Fruit fly (Drosophila melanogaster) whole organism, embryonic: Measurements from ENCODE around the gene lectin-29Ca.

Experiments used
- CG11723 ChIP-seq: fragments of 200-800 bp; sonication (Bioruptor generic); optimal IDR thresholded peaks from 2 replicates; lab custom pipeline; 2017; ENCODE audit warnings: missing biosample characterization, mild to moderate bottlenecking, missing genetic modification characterization
- CG12236 ChIP-seq: fragments of 200-800 bp; sonication (Bioruptor generic); optimal IDR thresholded peaks from 2 replicates; lab custom pipeline; 2016; ENCODE audit warnings: missing biosample characterization, missing genetic modification characterization
- CG12299 ChIP-seq: fragments of 200-800 bp; sonication (Bioruptor generic); optimal IDR thresholded peaks from 2 replicates; lab custom pipeline; 2018; ENCODE audit warnings: missing biosample characterization, mild to moderate bottlenecking, missing genetic modification characterization
- CG13123 ChIP-seq: fragments of 200-800 bp; sonication (Bioruptor generic); optimal IDR thresholded peaks from 2 replicates; lab custom pipeline; 2016; ENCODE audit warnings: missing biosample characterization, missing genetic modification characterization
- CG13424 ChIP-seq: fragments of 200-800 bp; sonication (Bioruptor generic); optimal IDR thresholded peaks from 2 replicates; lab custom pipeline; 2019; ENCODE audit warnings: missing biosample characterization, mild to moderate bottlenecking, missing genetic modification characterization, moderate library complexity
- CG13775 ChIP-seq: fragments of 200-800 bp; sonication (Bioruptor generic); optimal IDR thresholded peaks from 3 replicates; lab custom pipeline; 2017; ENCODE audit warnings: missing biosample characterization, mild to moderate bottlenecking, missing genetic modification characterization
- CG14050 ChIP-seq: fragments of 200-800 bp; sonication (Bioruptor generic); IDR thresholded peaks from 3 replicates; pipeline ENCODE4 v1.3.6; 2022; ENCODE audit warnings: missing biosample characterization, missing genetic modification characterization
- CG14860 ChIP-seq: fragments of 200-800 bp; sonication (Bioruptor generic); IDR thresholded peaks from 3 replicates; pipeline ENCODE4 v1.3.6; 2022; ENCODE audit warnings: missing biosample characterization, missing genetic modification characterization; ENCODE audit not compliant: partially characterized antibody
- CG15073 ChIP-seq: fragments of 200-800 bp; sonication (Bioruptor generic); optimal IDR thresholded peaks from 2 replicates; lab custom pipeline; 2016; ENCODE audit warnings: missing biosample characterization, missing genetic modification characterization
- CG15514 ChIP-seq: fragments of 200-800 bp; sonication (Bioruptor generic); optimal IDR thresholded peaks from 3 replicates; lab custom pipeline; 2017; ENCODE audit warnings: missing biosample characterization, missing genetic modification characterization, mild to moderate bottlenecking, moderate library complexity, missing genetic modification reagents
- CG15696 ChIP-seq: fragments of 200-800 bp; sonication (Bioruptor generic); optimal IDR thresholded peaks from 2 replicates; lab custom pipeline; 2019; ENCODE audit warnings: missing biosample characterization, mild to moderate bottlenecking, missing genetic modification characterization, moderate library complexity
- CG17328 ChIP-seq: fragments of 200-800 bp; sonication (Bioruptor generic); IDR thresholded peaks from 2 replicates; pipeline ENCODE4 v1.3.6; 2022; ENCODE audit warnings: missing biosample characterization, missing genetic modification characterization
- CG17359 ChIP-seq: fragments of 200-800 bp; sonication (Bioruptor generic); optimal IDR thresholded peaks from 3 replicates; lab custom pipeline; 2018; ENCODE audit warnings: missing biosample characterization, mild to moderate bottlenecking, missing genetic modification characterization, moderate library complexity
- CG18262 ChIP-seq: fragments of 200-800 bp; optimal IDR thresholded peaks from 3 replicates; lab custom pipeline; 2019; ENCODE audit warnings: missing biosample characterization, mild to moderate bottlenecking, missing genetic modification characterization, moderate library complexity
- CG2678 ChIP-seq: fragments of 200-800 bp; sonication (Bioruptor generic); optimal IDR thresholded peaks from 3 replicates; lab custom pipeline; 2019; ENCODE audit warnings: missing biosample characterization, mild to moderate bottlenecking, missing genetic modification characterization, moderate library complexity
- CG30431 ChIP-seq: fragments of 200-800 bp; sonication (Bioruptor generic); optimal IDR thresholded peaks from 2 replicates; lab custom pipeline; 2017; ENCODE audit warnings: missing biosample characterization, missing genetic modification characterization
- CG31388 ChIP-seq: fragments of 200-800 bp; sonication (Bioruptor generic); optimal IDR thresholded peaks from 2 replicates; lab custom pipeline; 2016; ENCODE audit warnings: missing biosample characterization, missing genetic modification characterization
- CG31441 ChIP-seq: fragments of 200-800 bp; sonication (Bioruptor generic); IDR thresholded peaks from 2 replicates; pipeline ENCODE4 v1.3.6; 2022; ENCODE audit warnings: missing biosample characterization, missing genetic modification characterization
- CG32532 ChIP-seq: fragments of 200-800 bp; sonication (Bioruptor generic); IDR thresholded peaks from 2 replicates; pipeline ENCODE4 v1.3.6; 2022; ENCODE audit warnings: missing biosample characterization, missing genetic modification characterization
- CG32767 ChIP-seq: fragments of 200-800 bp; sonication (Bioruptor generic); IDR thresholded peaks from 2 replicates; pipeline ENCODE4 v1.3.6; 2022; ENCODE audit warnings: missing biosample characterization, missing genetic modification characterization
- CG34224 ChIP-seq: fragments of 200-800 bp; sonication (Bioruptor generic); IDR thresholded peaks from 3 replicates; pipeline ENCODE4 v1.3.6; 2022; ENCODE audit warnings: missing biosample characterization, missing genetic modification characterization; ENCODE audit not compliant: partially characterized antibody
- CG4360 ChIP-seq: fragments of 200-800 bp; sonication (Bioruptor generic); IDR thresholded peaks from 2 replicates; pipeline ENCODE4 v1.3.6; 2022; ENCODE audit warnings: missing biosample characterization, missing genetic modification characterization
- CG43689 ChIP-seq: fragments of 200-800 bp; sonication (Bioruptor generic); IDR thresholded peaks from 2 replicates; pipeline ENCODE4 v1.3.6; 2022; ENCODE audit warnings: missing biosample characterization, missing genetic modification characterization
- CG6272 ChIP-seq: fragments of 200-800 bp; sonication (Bioruptor generic); IDR thresholded peaks from 2 replicates; pipeline ENCODE4 v1.3.6; 2022; ENCODE audit warnings: missing biosample characterization, missing genetic modification characterization
- CG7786 ChIP-seq: fragments of 200-800 bp; sonication (Bioruptor generic); optimal IDR thresholded peaks from 2 replicates; lab custom pipeline; 2016; ENCODE audit warnings: missing biosample characterization, missing genetic modification characterization
- CG8359 ChIP-seq: fragments of 200-800 bp; sonication (Bioruptor generic); optimal IDR thresholded peaks from 2 replicates; lab custom pipeline; 2017; ENCODE audit warnings: missing biosample characterization, mild to moderate bottlenecking, missing genetic modification characterization, borderline replicate concordance
- CG8765 ChIP-seq: fragments of 200-800 bp; sonication (Bioruptor generic); IDR thresholded peaks from 2 replicates; pipeline ENCODE4 v1.3.6; 2022; ENCODE audit warnings: missing biosample characterization, missing genetic modification characterization
- Doc2 ChIP-seq: fragments of 200-800 bp; sonication (Bioruptor generic); IDR thresholded peaks from 2 replicates; pipeline ENCODE4 v1.3.6; 2022; ENCODE audit warnings: missing biosample characterization, missing genetic modification characterization
- Elba2 ChIP-seq: fragments of 200-800 bp; sonication (Bioruptor generic); optimal IDR thresholded peaks from 3 replicates; lab custom pipeline; 2016; ENCODE audit warnings: missing biosample characterization, missing genetic modification characterization
- Mad ChIP-seq: fragments of 200-800 bp; sonication (Bioruptor generic); optimal IDR thresholded peaks from 2 replicates; lab custom pipeline; 2016; ENCODE audit warnings: missing biosample characterization, missing genetic modification characterization
- TFAM ChIP-seq: fragments of 200-800 bp; sonication (Bioruptor generic); optimal IDR thresholded peaks from 2 replicates; lab custom pipeline; 2017; ENCODE audit warnings: missing biosample characterization, missing genetic modification characterization, inconsistent platforms
- chinmo ChIP-seq: fragments of 200-800 bp; sonication (Bioruptor generic); IDR thresholded peaks from 4 replicates; pipeline ENCODE4 v1.3.6; 2022; ENCODE audit warnings: missing biosample characterization, missing genetic modification characterization; ENCODE audit not compliant: partially characterized antibody
- ci ChIP-seq: fragments of 200-800 bp; sonication (Bioruptor generic); IDR thresholded peaks from 3 replicates; pipeline ENCODE4 v1.3.6; 2022; ENCODE audit warnings: missing biosample characterization, missing genetic modification characterization
- disco-r ChIP-seq: fragments of 200-800 bp; sonication (Bioruptor generic); optimal IDR thresholded peaks from 2 replicates; lab custom pipeline; 2016; ENCODE audit warnings: missing biosample characterization, missing genetic modification characterization
- dpn ChIP-seq, 2 experiments: fragments of 200-800 bp; sonication (Bioruptor generic); optimal IDR thresholded peaks; 3 replicates each; lab custom pipeline; 2016; ENCODE audit warnings: missing biosample characterization in 2 of 2, missing genetic modification characterization in 2 of 2
- en ChIP-seq: fragments of 200-800 bp; sonication (Bioruptor generic); optimal IDR thresholded peaks from 2 replicates; lab custom pipeline; 2016; ENCODE audit warnings: missing biosample characterization, missing genetic modification characterization
- eyg ChIP-seq: fragments of 200-800 bp; sonication (Bioruptor generic); optimal IDR thresholded peaks from 3 replicates; lab custom pipeline; 2016; ENCODE audit warnings: missing biosample characterization, missing genetic modification characterization
- fru ChIP-seq: fragments of >200 bp; optimal IDR thresholded peaks from 2 replicates; lab custom pipeline; 2017
- gt ChIP-seq: fragments of 200-800 bp; sonication (Bioruptor generic); IDR thresholded peaks from 2 replicates; pipeline ENCODE4 v1.3.6; 2022; ENCODE audit warnings: missing biosample characterization, missing genetic modification characterization
- hth ChIP-seq: fragments of >200 bp; optimal IDR thresholded peaks from 2 replicates; lab custom pipeline; 2017; ENCODE audit warnings: inconsistent platforms
- kay ChIP-seq: fragments of 200-800 bp; sonication (Bioruptor generic); optimal IDR thresholded peaks from 2 replicates; lab custom pipeline; 2016; ENCODE audit warnings: missing biosample characterization, missing genetic modification characterization
- nau ChIP-seq: fragments of 200-800 bp; sonication (Bioruptor generic); optimal IDR thresholded peaks from 3 replicates; lab custom pipeline; 2017; ENCODE audit warnings: missing biosample characterization, mild to moderate bottlenecking, missing genetic modification characterization, missing genetic modification reagents
- pita ChIP-seq: fragments of 200-800 bp; sonication (Bioruptor generic); optimal IDR thresholded peaks from 2 replicates; lab custom pipeline; 2017; ENCODE audit warnings: missing biosample characterization, mild to moderate bottlenecking, missing genetic modification characterization
- shn ChIP-seq: fragments of 200-800 bp; sonication (Bioruptor generic); optimal IDR thresholded peaks from 3 replicates; lab custom pipeline; 2016; ENCODE audit warnings: missing biosample characterization, missing genetic modification characterization
- slou ChIP-seq: fragments of 200-800 bp; sonication (Bioruptor generic); optimal IDR thresholded peaks from 3 replicates; lab custom pipeline; 2016; ENCODE audit warnings: missing biosample characterization, missing genetic modification characterization
- so ChIP-seq: fragments of 200-800 bp; sonication (Bioruptor generic); IDR thresholded peaks from 3 replicates; pipeline ENCODE4 v1.3.6; 2022; ENCODE audit warnings: missing biosample characterization, missing genetic modification characterization
- tap ChIP-seq: fragments of 200-800 bp; optimal IDR thresholded peaks from 3 replicates; lab custom pipeline; 2019; ENCODE audit warnings: missing biosample characterization, mild to moderate bottlenecking, missing genetic modification characterization, moderate library complexity
- usp ChIP-seq: fragments of >200 bp; optimal IDR thresholded peaks from 2 replicates; lab custom pipeline; 2017; ENCODE audit warnings: missing biosample characterization, missing genetic modification characterization
- zen2 ChIP-seq: fragments of 200-800 bp; sonication (Bioruptor generic); IDR thresholded peaks from 3 replicates; pipeline ENCODE4 v1.3.6; 2022; ENCODE audit warnings: missing biosample characterization, missing genetic modification characterization; ENCODE audit not compliant: partially characterized antibody
- zfh1 ChIP-seq: fragments of 200-800 bp; sonication (Bioruptor generic); IDR thresholded peaks from 3 replicates; pipeline ENCODE4 v1.3.6; 2022; ENCODE audit warnings: missing biosample characterization, missing genetic modification characterization

lectin-29Ca gene

dm6 chr2L:8403286-8404270 is 9.5 kb upstream of the lectin-29Ca start, which contains the start of gene emb (continued):
- TF ChIP-seq CG15073 (GFP tag; lab: Kevin White, UChicago) (no peak), CG13123 (GFP tag; lab: Kevin White, UChicago) (no peak), Doc2 (no peak), CG12299 (tag; lab: Kevin White, UChicago) (no peak), nau (GFP tag; lab: Kevin White, UChicago) (no peak), CG2678 (tag; lab: Kevin White, UChicago) (no peak), so (GFP tag; lab: Robert Waterston, UW) (no peak), CG6272 (GFP tag; lab: Robert Waterston, UW) (no peak), fru (lab: Kevin White, UChicago) (no peak), CG4360 (GFP tag; lab: Robert Waterston, UW) (no peak), dpn (GFP tag; optimal IDR thresholded peaks at IDR 0.05; lab: Kevin White, UChicago) (peak; percentile 36 to 50), CG32532 (peak; percentile 39; the same call in 1 of the 2 replicates), shn (GFP tag; lab: Kevin White, UChicago) (peak; percentile 46), CG13775 (GFP tag; lab: Kevin White, UChicago) (peak; percentile 55), kay (GFP tag; lab: Kevin White, UChicago) (no peak), CG14860 (GFP tag; lab: Robert Waterston, UW) (peak; percentile 99), zfh1 (GFP tag; lab: Robert Waterston, UW) (peak; percentile 36; the same call in 1 of the 3 replicates), Mad (peak; percentile 65), CG43689 (no peak), CG17328 (GFP tag; lab: Robert Waterston, UW) (0 out of 2 replicates have a peak, but pooled peaks have one; percentile 24), CG7786 (peak; percentile 50), usp (GFP tag; lab: Kevin White, UChicago) (no peak), eyg (GFP tag; lab: Kevin White, UChicago) (peak; percentile 29), CG13424 (tag; lab: Kevin White, UChicago) (peak; percentile 26), CG15696 (tag; lab: Kevin White, UChicago) (no peak), CG17359 (tag; lab: Kevin White, UChicago) (peak; percentile 19), CG15514 (GFP tag; lab: Kevin White, UChicago) (peak; percentile 91), CG8765 (GFP tag; lab: Robert Waterston, UW) (no peak), CG12236 (GFP tag; lab: Kevin White, UChicago) (peak; percentile 38), TFAM (GFP tag; lab: Kevin White, UChicago) (no peak), CG31441 (GFP tag; lab: Robert Waterston, UW) (no peak), CG11723 (GFP tag; lab: Kevin White, UChicago) (no peak), pita (GFP tag; lab: Kevin White, UChicago) (no peak), slou (GFP tag; lab: Kevin White, UChicago) (peak; percentile 2), CG31388 (GFP tag; lab: Kevin White, UChicago) (no peak), zen2 (GFP tag; lab: Robert Waterston, UW) (peak; percentile 93), ci (GFP tag; lab: Robert Waterston, UW) (0 out of 3 replicates have a peak, but pooled peaks have one; percentile 15), chinmo (peak; percentile 98), CG14050 (no peak), hth (lab: Kevin White, UChicago) (no peak), disco-r (GFP tag; lab: Kevin White, UChicago) (peak; percentile 34), en (GFP tag; lab: Kevin White, UChicago) (no peak), CG8359 (no peak), CG34224 (GFP tag; lab: Robert Waterston, UW) (peak; percentile 95), tap (tag; lab: Kevin White, UChicago) (no peak), CG18262 (tag; lab: Kevin White, UChicago) (peak; percentile 42), CG32767 (GFP tag; lab: Robert Waterston, UW) (no peak), gt (GFP tag; lab: Robert Waterston, UW) (no peak), Elba2 (GFP tag; lab: Kevin White, UChicago) (peak; percentile 14), CG30431 (GFP tag; lab: Kevin White, UChicago) (no peak)
